Fruit fly (Drosophila melanogaster): ENCODE data around the gene CG42536.

Gene CG42536

DNA sequence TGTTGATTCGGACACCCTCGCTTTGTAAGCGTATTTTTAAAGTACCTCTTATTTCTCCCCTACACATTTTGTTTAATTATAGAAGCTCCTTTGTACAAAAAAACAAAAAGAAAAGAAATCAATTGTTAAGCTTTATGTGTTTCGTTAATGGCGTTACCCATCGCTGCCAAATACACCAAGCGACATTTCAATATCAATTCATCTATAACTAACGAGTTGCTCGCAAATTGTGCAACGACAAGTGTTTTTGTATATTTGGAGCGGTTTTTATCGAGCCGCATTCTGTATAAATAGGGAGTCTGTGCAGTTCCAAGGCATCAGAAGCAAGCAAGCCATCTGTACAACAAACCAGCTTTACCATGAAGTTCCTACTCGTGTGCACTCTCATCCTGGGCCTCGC, 9.6 kb upstream of the CG42536 start, which contains the start of gene CG18628:
CG18628 (plus strand) TSS at position 301 of the 400 bp plus-strand sequence.
- no peak for TF ChIP-seq CG17801 (GFP tag; optimal IDR thresholded peaks at IDR 0.05; ENCODE audit: partially characterized antibody)

DNA sequence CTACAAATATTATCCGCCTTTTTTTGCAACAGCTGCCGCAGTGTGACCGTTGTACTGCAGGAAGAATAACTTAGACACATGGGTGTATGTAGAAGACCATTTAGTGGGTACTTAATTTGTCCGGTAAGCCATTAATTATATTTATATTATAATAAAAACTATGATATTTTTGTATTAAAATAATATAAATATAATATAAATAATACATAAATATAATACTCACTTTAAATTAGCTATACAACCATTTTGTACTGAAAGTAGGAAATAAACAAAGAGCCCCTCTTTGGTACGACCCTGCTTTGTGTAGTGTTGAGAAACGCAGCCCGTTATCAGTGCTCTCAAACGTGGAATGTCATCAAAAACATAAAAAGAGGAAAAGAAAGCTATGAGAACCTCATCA, 8.0 kb upstream of the CG42536 start, which contains the start of gene Cnep1r2:
Cnep1r2 (plus strand) TSS at position 328 of the 400 bp plus-strand sequence.
- peak; percentile 96 for TF ChIP-seq CG17801 (GFP tag; optimal IDR thresholded peaks at IDR 0.05; ENCODE audit: partially characterized antibody)

- no peak for TF ChIP-seq CG17801 (GFP tag; optimal IDR thresholded peaks at IDR 0.05; ENCODE audit: partially characterized antibody)
These were observed 1.1 kb upstream of the CG42536 start, which contains the start of the genes CG42535, CG34001 and hay for dm6 chr3L:10630885-10631359. Gene CG42535, minus strand, starts transcription at chr3L:10630935. Gene CG34001, plus strand, starts transcription at chr3L:10631079. Gene hay, plus strand, starts transcription at chr3L:10631079.

- TF ChIP-seq CG17801 (GFP tag; optimal IDR thresholded peaks at IDR 0.05; ENCODE audit: partially characterized antibody) = no peak
These were observed 1.5 kb downstream of the CG42536 start, which contains the start of gene CG14151 for dm6 chr3L:10628384-10628783. Gene CG14151, minus strand, starts transcription at chr3L:10628484.

dm6 chr3L:10626199-10626598, 3.7 kb downstream of the CG42536 start, which contains the start of gene CG34238:
Gene CG34238, plus strand, starts transcription at chr3L:10626499.
- no peak for TF ChIP-seq CG17801 (GFP tag; optimal IDR thresholded peaks at IDR 0.05; ENCODE audit: partially characterized antibody)

DNA sequence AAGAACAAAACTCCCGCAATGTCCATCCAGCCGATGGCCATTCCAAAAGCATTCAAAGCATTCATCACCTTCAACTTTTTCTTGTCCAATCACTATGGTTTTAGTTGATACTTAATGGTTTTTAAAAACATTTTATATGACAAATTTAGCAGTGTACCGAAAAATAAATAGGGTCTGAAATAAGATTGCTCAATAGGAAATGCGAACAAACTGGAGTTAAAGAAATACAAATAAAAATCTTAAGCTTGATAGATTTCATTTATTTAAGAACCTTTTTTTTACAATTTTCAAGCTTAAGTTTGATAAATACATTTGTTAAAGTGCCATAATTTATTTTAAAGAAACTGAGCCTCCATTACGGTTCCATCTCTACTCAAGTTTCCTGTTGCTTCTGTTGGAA, 4.4 kb downstream of the CG42536 start, which contains the start of gene CG43127:
CG43127 (minus strand) TSS at position 101 of the 400 bp plus-strand sequence.
- TF ChIP-seq CG17801 (GFP tag; optimal IDR thresholded peaks at IDR 0.05; ENCODE audit: partially characterized antibody) = no peak

DNA sequence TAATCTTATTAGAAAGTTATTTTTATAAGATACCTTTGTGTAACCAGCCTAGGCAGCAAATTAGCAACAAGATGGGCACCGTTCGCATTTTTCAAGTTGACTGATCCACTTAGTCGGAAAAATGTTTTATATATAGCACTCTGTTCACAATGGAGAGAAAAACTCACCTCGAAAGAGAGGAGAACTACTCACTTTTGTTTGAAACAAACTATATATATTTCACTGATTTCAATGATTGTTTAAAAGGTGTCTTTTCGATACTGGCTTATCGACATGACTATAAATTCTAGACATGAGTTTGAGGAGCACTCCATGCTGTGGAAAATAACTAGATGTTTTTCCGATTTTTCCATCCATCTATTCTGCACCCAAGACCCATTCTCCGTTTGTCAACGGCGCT, 6.4 kb downstream of the CG42536 start, which contains the start of gene CG42521:
CG42521 (minus strand) TSS at position 101 of the 400 bp plus-strand sequence.
- no peak for TF ChIP-seq CG17801 (GFP tag; optimal IDR thresholded peaks at IDR 0.05; ENCODE audit: partially characterized antibody)

DNA sequence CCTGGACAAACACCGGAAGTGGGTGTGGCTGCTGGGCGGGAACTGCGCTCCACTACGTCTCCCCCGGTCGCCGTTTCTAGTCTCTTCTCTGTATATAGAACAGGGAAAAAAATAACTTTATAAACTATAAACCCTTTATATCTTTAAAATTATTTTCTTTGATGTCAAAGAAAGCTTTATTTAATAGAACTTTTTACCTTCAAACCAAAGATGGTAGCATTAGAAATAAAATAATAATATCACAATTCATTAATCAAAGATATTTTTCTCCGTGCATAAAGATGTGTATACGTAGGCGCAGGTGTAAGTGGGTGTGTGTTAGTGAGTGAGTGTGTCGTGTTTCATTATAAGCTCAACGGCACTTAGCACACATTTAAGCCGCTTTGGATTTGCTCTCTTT, 30.4 kb downstream of the CG42536 start:
- no peak for TF ChIP-seq CG17801 (GFP tag; optimal IDR thresholded peaks at IDR 0.05; ENCODE audit: partially characterized antibody)

DNA sequence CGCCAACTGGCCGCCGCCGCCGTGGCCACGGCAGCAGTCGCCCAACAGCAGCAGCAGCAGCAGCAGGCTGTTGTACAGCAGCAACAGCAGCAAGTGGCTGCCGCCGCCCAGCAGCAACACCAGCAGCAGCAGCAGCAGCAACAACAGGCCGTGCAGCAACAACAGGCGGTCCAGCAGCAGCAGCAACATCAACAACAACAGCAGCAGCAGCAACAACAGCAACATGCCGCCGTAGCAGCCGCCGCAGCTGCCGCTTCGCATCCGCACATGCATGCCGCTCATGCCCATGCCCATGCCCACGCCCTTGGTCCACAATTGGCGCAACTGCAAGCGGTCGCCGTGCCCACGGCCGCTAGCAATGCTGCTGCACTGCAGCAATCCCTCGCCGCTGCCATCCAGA, 44.9 kb downstream of the CG42536 start:
- no peak for TF ChIP-seq CG17801 (GFP tag; optimal IDR thresholded peaks at IDR 0.05; ENCODE audit: partially characterized antibody)

dm6 chr3L:10581688-10582288, 48.1 kb downstream of the CG42536 start:
- no peak for TF ChIP-seq CG17801 (GFP tag; optimal IDR thresholded peaks at IDR 0.05; ENCODE audit: partially characterized antibody)
